Fruit fly (Drosophila melanogaster) whole organism, adult: ENCODE data around the gene CG15385.

ENCODE experiments used
- CG11617 ChIP-seq: fragments of 200-800 bp; sonication (Bioruptor generic); optimal IDR thresholded peaks from 2 replicates; lab custom pipeline; 2017; ENCODE audit warnings: mild to moderate bottlenecking, missing biosample characterization, missing genetic modification reagents, missing genetic modification characterization
- CG14711 ChIP-seq: fragments of 200-800 bp; sonication (Bioruptor generic); optimal IDR thresholded peaks from 2 replicates; lab custom pipeline; 2018; ENCODE audit warnings: missing biosample characterization, mild to moderate bottlenecking, missing genetic modification characterization, moderate library complexity
- CG1620 ChIP-seq: fragments of 200-800 bp; sonication (Bioruptor generic); optimal IDR thresholded peaks from 2 replicates; lab custom pipeline; 2016; ENCODE audit warnings: missing biosample characterization, missing genetic modification characterization
- Clk ChIP-seq: fragments of 200-800 bp; sonication (Bioruptor generic); optimal IDR thresholded peaks from 2 replicates; lab custom pipeline; 2017; ENCODE audit warnings: missing biosample characterization, missing genetic modification characterization
- Crg-1 ChIP-seq: fragments of 200-800 bp; sonication (Bioruptor generic); optimal IDR thresholded peaks from 2 replicates; lab custom pipeline; 2016; ENCODE audit warnings: missing biosample characterization, missing genetic modification characterization
- Hr96 ChIP-seq: fragments of 200-800 bp; sonication (Bioruptor generic); optimal IDR thresholded peaks from 2 replicates; lab custom pipeline; 2016; ENCODE audit warnings: missing biosample characterization, missing genetic modification characterization
- Mnt ChIP-seq: fragments of 200-800 bp; sonication (Bioruptor generic); optimal IDR thresholded peaks from 2 replicates; lab custom pipeline; 2016; ENCODE audit warnings: missing biosample characterization, mild to moderate bottlenecking, missing genetic modification characterization
- cnc ChIP-seq, 2 experiments: fragments of >200 bp; optimal IDR thresholded peaks; 2 replicates each; lab custom pipeline; 2017
- kay ChIP-seq: fragments of 200-800 bp; sonication (Bioruptor generic); peaks from one replicate; lab custom pipeline; 2016; ENCODE audit warnings: missing biosample characterization, missing genetic modification characterization, borderline replicate concordance
- toe ChIP-seq: fragments of 200-800 bp; sonication (Bioruptor generic); optimal IDR thresholded peaks from 2 replicates; lab custom pipeline; 2016; ENCODE audit warnings: missing biosample characterization, missing genetic modification characterization

- TF ChIP-seq Crg-1 (no peak), cnc (optimal IDR thresholded peaks at IDR 0.05; lab: Kevin White, UChicago) (no peak), Hr96 (GFP tag; lab: Kevin White, UChicago) (no peak), CG11617 (GFP tag; lab: Kevin White, UChicago) (no peak), CG1620 (GFP tag; lab: Kevin White, UChicago) (no peak), Mnt (no peak), toe (GFP tag; lab: Kevin White, UChicago) (no peak), Clk (GFP tag; lab: Kevin White, UChicago) (no peak), CG14711 (tag; lab: Kevin White, UChicago) (no peak), kay (GFP tag; lab: Kevin White, UChicago) (no peak)
Observed at dm6 chr2L:2239284-2239683, 26.9 kb upstream of the CG15385 start, which contains the start of gene Tengl2.
